Fruit fly (Drosophila melanogaster) whole organism, prepupa: ENCODE results near the gene obst-G.

Experiments
- Blimp-1 ChIP-seq: fragments of 200-800 bp; sonication (Bioruptor generic); optimal IDR thresholded peaks from 3 replicates; lab custom pipeline; 2017; ENCODE audit warnings: missing biosample characterization, missing genetic modification characterization, mild to moderate bottlenecking, moderate library complexity, missing genetic modification reagents
- CG10631 ChIP-seq: fragments of 200-800 bp; sonication (Bioruptor generic); optimal IDR thresholded peaks from 2 replicates; lab custom pipeline; 2016; ENCODE audit warnings: missing biosample characterization, missing genetic modification characterization
- CG10669 ChIP-seq: fragments of 200-800 bp; sonication (Bioruptor generic); optimal IDR thresholded peaks from 3 replicates; lab custom pipeline; 2018; ENCODE audit warnings: missing biosample characterization, mild to moderate bottlenecking, missing genetic modification characterization, moderate library complexity
- CG11762 ChIP-seq: fragments of 200-800 bp; sonication (Bioruptor generic); optimal IDR thresholded peaks from 3 replicates; lab custom pipeline; 2016; ENCODE audit warnings: missing biosample characterization, missing genetic modification characterization; ENCODE audit not compliant: insufficient read depth
- CG11902 ChIP-seq: fragments of 200-800 bp; sonication (Bioruptor generic); optimal IDR thresholded peaks from 3 replicates; lab custom pipeline; 2016; ENCODE audit warnings: missing biosample characterization, missing genetic modification characterization
- CG31627 ChIP-seq: fragments of 200-800 bp; sonication (Bioruptor generic); optimal IDR thresholded peaks from 3 replicates; lab custom pipeline; 2016; ENCODE audit warnings: missing biosample characterization, missing genetic modification characterization
- CG32006 ChIP-seq: fragments of 200-800 bp; sonication (Bioruptor generic); optimal IDR thresholded peaks from 3 replicates; lab custom pipeline; 2017; ENCODE audit warnings: missing biosample characterization, mild to moderate bottlenecking, missing genetic modification characterization
- CG34406 ChIP-seq: fragments of 200-800 bp; sonication (Bioruptor generic); optimal IDR thresholded peaks from 3 replicates; lab custom pipeline; 2016; ENCODE audit warnings: missing biosample characterization, missing genetic modification characterization
- CG6854 ChIP-seq: fragments of 200-800 bp; sonication (Bioruptor generic); optimal IDR thresholded peaks from 2 replicates; lab custom pipeline; 2017; ENCODE audit warnings: missing biosample characterization, mild to moderate bottlenecking, missing genetic modification characterization
- CG7368 ChIP-seq: fragments of 200-800 bp; sonication (Bioruptor generic); optimal IDR thresholded peaks from 3 replicates; lab custom pipeline; 2016; ENCODE audit warnings: missing biosample characterization, missing genetic modification characterization
- CG8119 ChIP-seq: fragments of 200-800 bp; sonication (Bioruptor generic); IDR thresholded peaks from 3 replicates; pipeline ENCODE4 v1.3.6; 2022; ENCODE audit warnings: missing biosample characterization, missing genetic modification characterization
- CG9139 ChIP-seq: fragments of 200-800 bp; sonication (Bioruptor generic); optimal IDR thresholded peaks from 3 replicates; lab custom pipeline; 2017; ENCODE audit warnings: missing biosample characterization, mild to moderate bottlenecking, missing genetic modification characterization
- Eip75B ChIP-seq: fragments of 200-800 bp; sonication (Bioruptor generic); optimal IDR thresholded peaks from 3 replicates; lab custom pipeline; 2016; ENCODE audit warnings: missing biosample characterization, missing genetic modification characterization
- Eip78C ChIP-seq: fragments of 200-800 bp; sonication (Bioruptor generic); peaks from one replicate; lab custom pipeline; 2016; ENCODE audit warnings: missing biosample characterization, missing genetic modification characterization
- Hr39 ChIP-seq: fragments of 200-800 bp; sonication (Bioruptor generic); optimal IDR thresholded peaks from 2 replicates; lab custom pipeline; 2016; ENCODE audit warnings: missing biosample characterization, missing genetic modification characterization
- Lpt ChIP-seq: fragments of 200-800 bp; sonication (Bioruptor generic); optimal IDR thresholded peaks from 3 replicates; lab custom pipeline; 2016; ENCODE audit warnings: missing biosample characterization, missing genetic modification characterization
- Sox14 ChIP-seq: fragments of 200-800 bp; sonication (Bioruptor generic); optimal IDR thresholded peaks from 3 replicates; lab custom pipeline; 2016; ENCODE audit warnings: missing biosample characterization, missing genetic modification characterization
- Sox15 ChIP-seq: fragments of 200-800 bp; sonication (Bioruptor generic); optimal IDR thresholded peaks from 3 replicates; lab custom pipeline; 2016; ENCODE audit warnings: missing biosample characterization, missing genetic modification characterization
- acj6 ChIP-seq: fragments of 200-800 bp; sonication (Bioruptor generic); optimal IDR thresholded peaks from 3 replicates; lab custom pipeline; 2016; ENCODE audit warnings: missing biosample characterization, missing genetic modification characterization
- cyc ChIP-seq: fragments of 200-800 bp; sonication (Bioruptor generic); optimal IDR thresholded peaks from 3 replicates; lab custom pipeline; 2016; ENCODE audit warnings: missing biosample characterization, missing genetic modification characterization
- dac ChIP-seq: fragments of 200-800 bp; sonication (Bioruptor generic); optimal IDR thresholded peaks from 2 replicates; lab custom pipeline; 2017; ENCODE audit warnings: missing biosample characterization, mild to moderate bottlenecking, missing genetic modification characterization
- dsx ChIP-seq: fragments of 200-800 bp; optimal IDR thresholded peaks from 3 replicates; lab custom pipeline; 2019; ENCODE audit warnings: missing biosample characterization, mild to moderate bottlenecking, missing genetic modification characterization, moderate library complexity; ENCODE audit not compliant: poor library complexity, severe bottlenecking
- fkh ChIP-seq: fragments of 200-800 bp; sonication (Bioruptor generic); optimal IDR thresholded peaks from 3 replicates; lab custom pipeline; 2017; ENCODE audit warnings: missing biosample characterization, mild to moderate bottlenecking, missing genetic modification characterization, moderate library complexity
- lz ChIP-seq: fragments of 200-800 bp; sonication (Bioruptor generic); optimal IDR thresholded peaks from 3 replicates; lab custom pipeline; 2016; ENCODE audit warnings: missing biosample characterization, missing genetic modification characterization
- net ChIP-seq: fragments of 200-800 bp; sonication (Bioruptor generic); optimal IDR thresholded peaks from 3 replicates; lab custom pipeline; 2016; ENCODE audit warnings: missing biosample characterization, missing genetic modification characterization
- salr ChIP-seq, 2 experiments: fragments of 200-800 bp; sonication (Bioruptor generic); optimal IDR thresholded peaks; 3 replicates each; lab custom pipeline; 2016 to 2018; ENCODE audit warnings: missing biosample characterization in 2 of 2, missing genetic modification characterization in 2 of 2, mild to moderate bottlenecking in 1 of 2
- spab ChIP-seq: fragments of 200-800 bp; sonication (Bioruptor generic); optimal IDR thresholded peaks from 2 replicates; lab custom pipeline; 2017; ENCODE audit warnings: missing biosample characterization, mild to moderate bottlenecking, missing genetic modification characterization, missing genetic modification reagents
- ss ChIP-seq, 2 experiments: fragments of 200-800 bp; sonication (Bioruptor generic); optimal IDR thresholded peaks; 2 replicates in 1 of 2; 3 replicates in 1 of 2; lab custom pipeline; 2017 to 2018; ENCODE audit warnings: mild to moderate bottlenecking in 2 of 2, missing biosample characterization in 2 of 2, missing genetic modification characterization in 2 of 2, moderate library complexity in 1 of 2
- svp ChIP-seq: fragments of 200-800 bp; sonication (Bioruptor generic); peaks from one replicate; lab custom pipeline; 2016; ENCODE audit warnings: missing biosample characterization, missing genetic modification characterization
- vri ChIP-seq: fragments of 200-800 bp; sonication (Bioruptor generic); optimal IDR thresholded peaks from 3 replicates; lab custom pipeline; 2016; ENCODE audit warnings: missing biosample characterization, mild to moderate bottlenecking, missing genetic modification characterization

obst-G gene

dm6 chr3L:11924657-11925056 lies 28.5 kb downstream of the obst-G start, which contains the start of gene SdhAL:
TSS of gene SdhAL (minus strand) at chr3L:11924757.
- TF ChIP-seq fkh (GFP tag; lab: Kevin White, UChicago) (no peak), lz (GFP tag; lab: Kevin White, UChicago) (no peak), Sox15 (GFP tag; lab: Kevin White, UChicago) (no peak), Eip78C (GFP tag; lab: Kevin White, UChicago) (no peak), salr (GFP tag; optimal IDR thresholded peaks at IDR 0.05; lab: Kevin White, UChicago) (no peak), CG32006 (GFP tag; lab: Kevin White, UChicago) (no peak), Hr39 (GFP tag; lab: Kevin White, UChicago) (no peak), CG8119 (GFP tag; lab: Robert Waterston, UW) (no peak), CG10669 (GFP tag; lab: Kevin White, UChicago) (no peak), dsx (GFP tag; lab: Kevin White, UChicago) (no peak), spab (GFP tag; lab: Kevin White, UChicago) (no peak), acj6 (GFP tag; lab: Kevin White, UChicago) (no peak), Blimp-1 (no peak)

dm6 chr3L:11921213-11921612 lies 31.9 kb downstream of the obst-G start, which contains the start of gene CG11588:
TSS of gene CG11588 (plus strand) at chr3L:11921513.
- TF ChIP-seq net (GFP tag; lab: Kevin White, UChicago) (no peak), CG6854 (GFP tag; lab: Kevin White, UChicago) (no peak), CG11762 (no peak), dac (GFP tag; lab: Kevin White, UChicago) (no peak), CG9139 (GFP tag; lab: Kevin White, UChicago) (no peak), svp (GFP tag; lab: Kevin White, UChicago) (no peak), Hr39 (GFP tag; lab: Kevin White, UChicago) (no peak), CG7368 (GFP tag; lab: Kevin White, UChicago) (no peak), CG8119 (GFP tag; lab: Robert Waterston, UW) (no peak), CG11902 (no peak), Lpt (GFP tag; lab: Kevin White, UChicago) (no peak), cyc (no peak), ss (GFP tag; optimal IDR thresholded peaks at IDR 0.05; lab: Kevin White, UChicago) (no peak), lz (GFP tag; lab: Kevin White, UChicago) (no peak), vri (GFP tag; lab: Kevin White, UChicago) (no peak), CG10631 (GFP tag; lab: Kevin White, UChicago) (no peak), CG31627 (GFP tag; lab: Kevin White, UChicago) (no peak), dsx (GFP tag; lab: Kevin White, UChicago) (no peak), Sox14 (GFP tag; lab: Kevin White, UChicago) (no peak), CG10669 (GFP tag; lab: Kevin White, UChicago) (no peak)

- TF ChIP-seq fkh (GFP tag; lab: Kevin White, UChicago) (peak; percentile 10), CG34406 (GFP tag; lab: Kevin White, UChicago) (no peak), Eip75B (peak; percentile 77), svp (GFP tag; lab: Kevin White, UChicago) (peak; percentile 42)
- TF ChIP-seq, all 60 proteins: peak for 3
These were observed 34.9 kb downstream of the obst-G start for dm6 chr3L:11918217-11918616.
